Worm (Caenorhabditis elegans) whole organism, L3 larva: ENCODE measurements around the gene R10E8.8.
"Not testable (repeated sequence)": the region's sequence is repeated elsewhere in the genome, so short reads cannot be mapped to it uniquely, and the experiment has no call there.

Experiments used
- R02D3.7 ChIP-seq: fragments of 150-350 bp; optimal IDR thresholded peaks from 2 replicates; lab custom pipeline; 2014; ENCODE audit warnings: missing biosample characterization, missing genetic modification characterization
- ZK546.5 ChIP-seq: sonication (generic microtip); optimal IDR thresholded peaks from 2 replicates; lab custom pipeline; 2017; ENCODE audit warnings: missing biosample characterization, missing genetic modification characterization
- ceh-16 ChIP-seq: sonication (generic microtip); optimal IDR thresholded peaks from 2 replicates; lab custom pipeline; 2017; ENCODE audit warnings: missing biosample characterization, missing genetic modification characterization
- ceh-82 ChIP-seq: fragments of 150-350 bp; optimal IDR thresholded peaks from 2 replicates; lab custom pipeline; 2014; ENCODE audit warnings: missing biosample characterization, missing genetic modification characterization
- elt-1 ChIP-seq: fragments of 150-350 bp; optimal IDR thresholded peaks from 2 replicates; lab custom pipeline; 2014; ENCODE audit warnings: missing biosample characterization, missing genetic modification characterization
- elt-2 ChIP-seq: sonication (generic microtip); optimal IDR thresholded peaks from 2 replicates; lab custom pipeline; 2016; ENCODE audit warnings: missing genetic modification reagents, mild to moderate bottlenecking, missing genetic modification characterization, missing compliant biosample characterization
- eor-1 ChIP-seq, 2 experiments: fragments of 150-350 bp; optimal IDR thresholded peaks; 2 replicates each; lab custom pipeline; 2014 to 2018; ENCODE audit warnings: missing biosample characterization in 2 of 2, missing genetic modification characterization in 2 of 2
- fkh-2 ChIP-seq: fragments of 150-350 bp; optimal IDR thresholded peaks from 2 replicates; lab custom pipeline; 2014; ENCODE audit warnings: missing biosample characterization, missing genetic modification reagents, missing genetic modification characterization
- fos-1 ChIP-seq: fragments of 150-350 bp; optimal IDR thresholded peaks from 2 replicates; lab custom pipeline; 2014; ENCODE audit warnings: missing biosample characterization, missing genetic modification characterization
- hmg-11 ChIP-seq: sonication (generic microtip); optimal IDR thresholded peaks from 2 replicates; lab custom pipeline; 2016; ENCODE audit warnings: missing genetic modification characterization, missing compliant biosample characterization
- jun-1 ChIP-seq: fragments of 150-350 bp; optimal IDR thresholded peaks from 2 replicates; lab custom pipeline; 2014; ENCODE audit warnings: missing biosample characterization, missing genetic modification reagents, missing genetic modification characterization
- lin-15B ChIP-seq: fragments of 150-350 bp; optimal IDR thresholded peaks from 2 replicates; lab custom pipeline; 2014; ENCODE audit warnings: missing biosample characterization, missing genetic modification characterization
- lin-39 ChIP-seq: fragments of 150-350 bp; optimal IDR thresholded peaks from 2 replicates; lab custom pipeline; 2018; ENCODE audit warnings: missing biosample characterization, missing genetic modification reagents, missing genetic modification characterization
- mdl-1 ChIP-seq: fragments of 150-350 bp; optimal IDR thresholded peaks from 2 replicates; lab custom pipeline; 2014; ENCODE audit warnings: missing biosample characterization, missing genetic modification characterization
- mml-1 ChIP-seq: fragments of 150-350 bp; sonication (generic microtip); optimal IDR thresholded peaks from 3 replicates; lab custom pipeline; 2014; ENCODE audit warnings: missing biosample characterization, missing genetic modification characterization
- nhr-11 ChIP-seq: fragments of 150-350 bp; optimal IDR thresholded peaks from 2 replicates; lab custom pipeline; 2014; ENCODE audit warnings: missing biosample characterization, missing genetic modification characterization
- nhr-12 ChIP-seq: fragments of 150-350 bp; optimal IDR thresholded peaks from 2 replicates; lab custom pipeline; 2014; ENCODE audit warnings: missing biosample characterization, missing genetic modification characterization
- nhr-25 ChIP-seq: sonication (generic microtip); optimal IDR thresholded peaks from 2 replicates; lab custom pipeline; 2017; ENCODE audit warnings: missing biosample characterization, missing genetic modification characterization
- nhr-67 ChIP-seq: fragments of 150-350 bp; optimal IDR thresholded peaks from 2 replicates; lab custom pipeline; 2014; ENCODE audit warnings: missing biosample characterization, missing genetic modification characterization
- nhr-76 ChIP-seq: fragments of 150-350 bp; sonication (generic microtip); optimal IDR thresholded peaks from 5 replicates; lab custom pipeline; 2014; ENCODE audit warnings: missing biosample characterization, missing genetic modification characterization
- nhr-77 ChIP-seq: fragments of 150-350 bp; optimal IDR thresholded peaks from 2 replicates; lab custom pipeline; 2014; ENCODE audit warnings: missing biosample characterization, missing genetic modification characterization
- pqm-1 ChIP-seq: fragments of 150-350 bp; optimal IDR thresholded peaks from 2 replicates; lab custom pipeline; 2017; ENCODE audit warnings: missing biosample characterization, missing genetic modification characterization, inconsistent platforms
- sea-2 ChIP-seq: fragments of 150-350 bp; sonication (generic microtip); optimal IDR thresholded peaks from 4 replicates; lab custom pipeline; 2014; ENCODE audit warnings: missing biosample characterization, missing genetic modification reagents, missing genetic modification characterization
- skn-1 ChIP-seq: fragments of 150-350 bp; optimal IDR thresholded peaks from 2 replicates; lab custom pipeline; 2014; ENCODE audit warnings: missing biosample characterization, missing genetic modification characterization
- snpc-4 ChIP-seq: fragments of 150-350 bp; optimal IDR thresholded peaks from 2 replicates; lab custom pipeline; 2014; ENCODE audit warnings: missing biosample characterization, missing genetic modification characterization
- tbx-2 ChIP-seq: sonication (generic microtip); optimal IDR thresholded peaks from 2 replicates; lab custom pipeline; 2016; ENCODE audit warnings: mild to moderate bottlenecking, missing genetic modification characterization, missing compliant biosample characterization
- unc-39 ChIP-seq: sonication (generic microtip); optimal IDR thresholded peaks from 4 replicates; lab custom pipeline; 2017; ENCODE audit warnings: missing biosample characterization, missing genetic modification characterization
- unc-62 ChIP-seq: fragments of 150-350 bp; sonication (generic microtip); optimal IDR thresholded peaks from 4 replicates; lab custom pipeline; 2014; ENCODE audit warnings: missing biosample characterization, missing genetic modification reagents, missing genetic modification characterization
- zag-1 ChIP-seq: fragments of 150-350 bp; optimal IDR thresholded peaks from 2 replicates; lab custom pipeline; 2014; ENCODE audit warnings: missing biosample characterization, missing genetic modification characterization

Gene R10E8.8

DNA sequence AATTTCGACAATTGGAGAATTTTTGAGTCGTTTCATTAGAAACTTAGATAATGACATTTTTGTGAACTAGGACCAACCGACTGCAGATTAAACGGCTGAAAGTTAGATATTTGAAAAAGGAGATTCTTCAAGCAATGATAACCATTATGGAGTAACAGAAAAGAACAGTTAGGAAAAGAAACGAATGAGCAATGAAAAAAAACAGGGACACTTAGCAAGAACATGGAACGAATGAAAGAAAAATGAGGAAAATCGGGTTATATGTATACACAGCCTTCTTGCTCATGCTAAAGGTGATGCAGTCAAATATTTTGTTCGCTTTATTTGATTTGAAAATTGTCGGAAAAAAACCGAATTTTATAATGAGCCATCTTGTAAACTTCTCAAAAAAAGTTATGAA lies 17.1 kb downstream of the R10E8.8 start, which contains the start of gene F16H6.10:
F16H6.10 (minus strand) TSS at position 101 of the 400 bp plus-strand sequence.
- no peak for TF ChIP-seq nhr-12
- TF ChIP-seq R02D3.7 (tag; lab: Kevin White, UChicago), result no peak
- no peak for TF ChIP-seq nhr-11 (tag; lab: Kevin White, UChicago)
- TF ChIP-seq nhr-25 (tag; lab: Kevin White, UChicago), result no peak
- no peak for TF ChIP-seq nhr-77 (tag; lab: Kevin White, UChicago)

DNA sequence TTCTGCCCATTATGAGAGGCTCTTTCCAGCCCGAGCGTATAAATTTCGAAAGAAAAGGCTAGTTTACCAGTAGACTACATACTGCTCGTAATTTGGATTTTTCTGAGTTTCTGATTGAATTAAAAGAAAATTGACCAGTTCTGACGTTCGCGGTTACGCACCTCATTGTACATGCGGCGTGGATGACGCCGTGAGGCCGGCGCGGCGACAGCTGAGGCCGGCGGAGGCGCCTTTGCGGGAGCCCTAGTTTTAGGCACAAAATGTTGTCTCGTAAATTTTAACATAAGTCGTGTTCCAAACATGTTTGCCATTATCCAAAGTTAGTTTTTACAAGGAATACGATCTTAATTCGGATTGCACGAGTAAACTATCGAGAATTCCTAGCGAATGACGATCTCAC lies 24.7 kb downstream of the R10E8.8 start, which contains the start of gene F16H6.9:
F16H6.9 (plus strand) TSS at position 301 of the 400 bp plus-strand sequence.
- not testable (repeated sequence) for TF ChIP-seq zag-1 (tag; lab: Kevin White, UChicago); mml-1; fos-1 (tag; lab: Kevin White, UChicago)

DNA sequence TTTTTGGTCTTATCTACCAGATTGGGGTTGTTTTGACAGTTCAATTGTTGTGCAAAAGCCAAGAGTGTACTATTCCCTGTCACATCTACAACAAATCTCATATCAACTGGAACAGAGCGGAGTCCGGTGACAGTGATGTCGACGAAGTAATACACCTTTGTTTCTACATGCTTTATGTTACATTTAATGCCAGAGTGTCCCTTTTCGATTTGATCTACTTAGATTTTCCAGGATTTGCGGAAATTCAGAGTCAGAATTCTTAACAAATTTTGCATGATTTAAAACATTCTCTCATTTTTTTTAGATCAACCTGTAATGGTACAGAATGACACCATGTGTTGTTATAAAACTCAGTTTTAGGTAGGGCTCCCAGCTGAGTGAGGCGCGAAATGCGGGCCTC lies 25.3 kb downstream of the R10E8.8 start, which contains the start of gene F16H6.8:
F16H6.8 (minus strand) TSS at position 101 of the 400 bp plus-strand sequence.
- not testable (repeated sequence) for TF ChIP-seq mdl-1; R02D3.7 (tag; lab: Kevin White, UChicago); nhr-25 (tag; lab: Kevin White, UChicago)

DNA sequence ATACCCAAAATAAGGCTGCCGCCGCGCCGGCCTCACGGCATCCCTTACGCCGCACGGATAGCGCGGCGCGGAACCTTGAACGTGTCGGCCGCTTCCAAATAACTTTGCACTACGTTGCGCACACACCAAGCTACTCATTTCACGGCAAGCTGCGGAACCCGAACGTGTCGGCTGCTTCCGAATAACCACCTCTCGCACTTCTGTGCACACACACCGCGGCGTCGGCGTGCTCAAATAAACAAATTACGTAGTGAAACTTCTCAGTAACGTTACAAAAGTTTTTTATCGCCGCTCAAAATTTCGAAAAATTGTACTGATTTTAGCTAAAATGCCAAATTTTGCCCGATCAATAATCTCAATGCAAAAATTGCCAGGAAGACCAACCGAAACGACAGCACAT lies 28.6 kb downstream of the R10E8.8 start:
- TF ChIP-seq nhr-12, result no peak
- TF ChIP-seq ZK546.5 (tag; lab: Kevin White, UChicago), result no peak
- no peak for TF ChIP-seq hmg-11
- no peak for TF ChIP-seq nhr-67 (tag; lab: Kevin White, UChicago)
- no peak for TF ChIP-seq fkh-2
- no peak for TF ChIP-seq ceh-16
- no peak for TF ChIP-seq ceh-82 (tag; lab: Kevin White, UChicago)
- no peak for TF ChIP-seq sea-2 (GFP tag; lab: Kevin White, UChicago)

DNA sequence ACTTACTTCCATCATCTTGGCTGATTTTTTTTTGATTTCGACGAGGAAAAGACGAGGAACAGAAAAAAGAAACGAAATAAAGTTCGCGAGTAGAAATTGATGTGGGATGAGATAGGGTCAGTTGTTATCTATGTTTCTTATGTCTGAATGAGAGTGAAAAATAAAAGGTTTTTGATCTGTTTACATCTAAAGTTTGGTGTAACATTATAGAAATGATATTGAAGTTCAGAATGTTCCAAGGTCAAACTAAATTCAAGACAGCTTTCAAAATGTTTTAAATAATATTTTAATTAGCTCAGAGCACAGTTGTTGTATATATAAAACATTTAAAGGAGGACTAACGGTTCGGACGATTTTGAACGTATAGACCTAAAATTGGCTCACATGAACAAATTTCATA lies 32.4 kb downstream of the R10E8.8 start, which contains the start of gene F16H6.7:
F16H6.7 (minus strand) TSS at position 101 of the 400 bp plus-strand sequence.
- TF ChIP-seq elt-1, result no peak
- no peak for TF ChIP-seq snpc-4 (tag; lab: Kevin White, UChicago)
- no peak for TF ChIP-seq lin-15B (tag; lab: Kevin White, UChicago)
- TF ChIP-seq nhr-11 (tag; lab: Kevin White, UChicago), result no peak
- no peak for TF ChIP-seq eor-1 (tag; optimal IDR thresholded peaks at IDR 0.05; lab: Kevin White, UChicago)
- no peak for TF ChIP-seq ZK546.5 (tag; lab: Kevin White, UChicago)
- TF ChIP-seq nhr-12, result no peak
- no peak for TF ChIP-seq unc-62 (GFP tag; lab: Kevin White, UChicago)
- no peak for TF ChIP-seq nhr-76

DNA sequence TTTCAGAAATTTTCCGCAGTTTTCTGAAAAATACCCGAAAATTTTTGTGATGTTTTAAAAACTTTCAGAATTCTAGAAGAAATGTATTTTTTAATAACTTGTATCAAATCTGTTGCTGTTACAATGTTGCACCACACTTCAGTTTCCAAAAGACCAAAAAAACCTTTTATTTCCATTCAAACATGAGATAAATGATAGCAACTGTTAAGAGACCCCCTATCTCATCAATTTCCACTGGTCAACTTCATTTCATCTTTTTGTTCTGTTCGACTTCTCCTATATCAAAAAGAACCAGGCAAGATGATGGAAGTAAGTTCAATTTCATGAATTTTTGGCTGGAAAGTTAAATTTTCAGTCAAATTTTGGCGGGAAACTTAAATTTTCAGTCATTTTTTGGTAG lies 43.0 kb downstream of the R10E8.8 start, which contains the start of gene F16H6.4:
F16H6.4 (plus strand) TSS at position 301 of the 400 bp plus-strand sequence.
- TF ChIP-seq fkh-2 (no peak), tbx-2 (tag; lab: Kevin White, UChicago) (no peak), skn-1 (no peak), R02D3.7 (tag; lab: Kevin White, UChicago) (no peak), eor-1 (tag; optimal IDR thresholded peaks at IDR 0.05; lab: Kevin White, UChicago) (no peak)

DNA sequence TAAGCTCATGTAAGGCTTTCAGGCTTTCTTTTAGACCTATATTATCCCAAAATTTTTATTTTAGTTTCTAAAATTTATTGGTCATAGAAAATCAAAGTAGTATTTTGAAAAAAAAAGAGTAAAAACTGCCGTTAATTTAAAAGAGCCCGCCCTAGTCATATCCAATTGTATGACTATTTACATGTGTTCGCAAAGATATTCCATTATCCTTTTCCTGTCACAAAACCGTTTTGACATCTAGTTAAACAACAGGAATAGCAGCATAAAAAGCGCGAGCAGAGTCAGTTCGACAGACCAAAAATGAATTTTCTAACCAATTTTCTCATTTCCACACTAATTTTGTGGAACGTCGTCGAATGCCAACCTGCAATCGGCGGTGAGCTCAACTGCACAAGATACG lies 46.5 kb downstream of the R10E8.8 start, which contains the start of gene F16H6.3:
F16H6.3 (plus strand) TSS at position 301 of the 400 bp plus-strand sequence.
- TF ChIP-seq sea-2 (GFP tag; lab: Kevin White, UChicago), result no peak
- no peak for TF ChIP-seq zag-1 (tag; lab: Kevin White, UChicago)

DNA sequence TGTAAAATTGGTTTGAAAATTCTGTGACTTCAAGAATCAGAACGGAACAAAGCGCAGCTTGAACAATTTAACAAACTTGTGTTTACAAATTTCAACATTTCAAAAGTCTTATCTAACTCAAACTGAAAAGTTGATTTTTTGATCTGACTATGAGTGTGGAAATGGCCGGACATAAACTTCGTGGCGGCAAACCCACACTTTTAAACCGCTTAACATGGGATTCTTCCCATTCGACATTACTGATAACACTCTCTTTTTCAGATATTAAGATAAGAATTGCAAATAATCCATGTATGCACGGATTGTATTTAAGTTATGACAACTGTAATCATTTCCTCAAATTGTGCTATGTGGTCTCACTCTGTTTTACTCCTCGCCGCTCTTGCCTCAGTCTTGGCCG lies 50.3 kb downstream of the R10E8.8 start, which contains the start of gene clec-42:
clec-42 (plus strand) TSS at position 285 of the 400 bp plus-strand sequence.
- no peak for TF ChIP-seq nhr-77 (tag; lab: Kevin White, UChicago)
- no peak for TF ChIP-seq nhr-76
- TF ChIP-seq lin-39 (tag; lab: Kevin White, UChicago), result no peak
- no peak for TF ChIP-seq lin-15B (tag; lab: Kevin White, UChicago)
- no peak for TF ChIP-seq R02D3.7 (tag; lab: Kevin White, UChicago)
- peak; percentile 1 for TF ChIP-seq jun-1 (tag; lab: Kevin White, UChicago)
- TF ChIP-seq unc-39, result no peak
- TF ChIP-seq pqm-1 (tag; lab: Kevin White, UChicago), result peak; percentile 31
- TF ChIP-seq mml-1, result no peak
- TF ChIP-seq elt-2 (tag; lab: Kevin White, UChicago), result peak; percentile 79
- no peak for TF ChIP-seq fos-1 (tag; lab: Kevin White, UChicago)
- TF ChIP-seq ceh-82 (tag; lab: Kevin White, UChicago), result no peak
